Fruit fly (Drosophila melanogaster) whole organism, pupa: Measurements from ENCODE around the gene CheA84a.

Source experiments
- CG13204 ChIP-seq: fragments of 200-800 bp; sonication (Bioruptor generic); optimal IDR thresholded peaks from 2 replicates; lab custom pipeline; 2018; ENCODE audit warnings: missing biosample characterization, mild to moderate bottlenecking, missing genetic modification characterization, moderate library complexity
- CG14655 ChIP-seq: fragments of 200-800 bp; sonication (Bioruptor generic); optimal IDR thresholded peaks from 3 replicates; lab custom pipeline; 2017; ENCODE audit warnings: mild to moderate bottlenecking, missing biosample characterization, missing genetic modification reagents, missing genetic modification characterization
- CG34367 ChIP-seq: fragments of 200-800 bp; sonication (Bioruptor generic); optimal IDR thresholded peaks from 2 replicates; lab custom pipeline; 2018; ENCODE audit warnings: missing biosample characterization, mild to moderate bottlenecking, missing genetic modification characterization
- CG9948 ChIP-seq: fragments of 200-800 bp; sonication (Bioruptor generic); optimal IDR thresholded peaks from 2 replicates; lab custom pipeline; 2018; ENCODE audit warnings: missing biosample characterization, mild to moderate bottlenecking, missing genetic modification characterization, moderate library complexity

dm6 chr3R:8206628-8207275 is 2.1 kb upstream of the CheA84a start:
- TF ChIP-seq CG13204 (GFP tag; lab: Kevin White, UChicago) (no peak), CG14655 (no peak), CG9948 (tag; lab: Kevin White, UChicago) (no peak), CG34367 (tag; lab: Kevin White, UChicago) (no peak)
